Worm (Caenorhabditis elegans) whole organism, young adult: ENCODE data around the gene cyy-1.
A peak's percentile ranks its signal among the peaks of the same experiment; 100 is the strongest.

Source experiments
- B0261.1 ChIP-seq: sonication (generic microtip); optimal IDR thresholded peaks from 2 replicates; lab custom pipeline; 2016; ENCODE audit warnings: mild to moderate bottlenecking, missing genetic modification characterization, moderate library complexity, missing compliant biosample characterization
- C06A6.2 ChIP-seq: fragments of 200-800 bp; sonication (Bioruptor generic); conservative IDR thresholded peaks from 2 replicates; pipeline ENCODE4 v1.3.6; 2022; ENCODE audit warnings: missing genetic modification characterization, missing compliant biosample characterization
- D2030.7 ChIP-seq: fragments of 200-800 bp; sonication (Bioruptor generic); IDR thresholded peaks from 2 replicates; pipeline ENCODE4 v1.3.6; 2022; ENCODE audit warnings: missing genetic modification reagents, missing genetic modification characterization, missing compliant biosample characterization
- F23B12.7 ChIP-seq: sonication (generic microtip); optimal IDR thresholded peaks from 2 replicates; lab custom pipeline; 2017; ENCODE audit warnings: missing genetic modification characterization, mild to moderate bottlenecking, missing compliant biosample characterization, antibody characterized with exemption, moderate library complexity; ENCODE audit not compliant: insufficient read depth
- F33H1.4 ChIP-seq: fragments of 200-800 bp; sonication (Bioruptor generic); IDR thresholded peaks from 2 replicates; pipeline ENCODE4 v1.3.6; 2022; ENCODE audit warnings: missing genetic modification reagents, missing genetic modification characterization, missing compliant biosample characterization
- F39B2.1 ChIP-seq: fragments of 200-800 bp; sonication (Bioruptor generic); IDR thresholded peaks from 2 replicates; pipeline ENCODE4 v1.3.6; 2022; ENCODE audit warnings: missing genetic modification reagents, missing genetic modification characterization, missing compliant biosample characterization
- F49E8.2 ChIP-seq: sonication (generic microtip); optimal IDR thresholded peaks from 3 replicates; lab custom pipeline; 2017; ENCODE audit warnings: missing genetic modification characterization, mild to moderate bottlenecking, missing compliant biosample characterization, antibody characterized with exemption, moderate library complexity; ENCODE audit not compliant: insufficient read depth
- F55B11.4 ChIP-seq: sonication (generic microtip); optimal IDR thresholded peaks from 2 replicates; lab custom pipeline; 2016; ENCODE audit warnings: missing compliant biosample characterization, missing genetic modification characterization, borderline replicate concordance; ENCODE audit not compliant: insufficient read depth
- F57A8.1 ChIP-seq: fragments of 200-800 bp; sonication (Bioruptor generic); optimal IDR thresholded peaks from 2 replicates; lab custom pipeline; 2018; ENCODE audit warnings: mild to moderate bottlenecking, missing genetic modification characterization, moderate library complexity, missing compliant biosample characterization
- K12H6.12 ChIP-seq: fragments of 200-800 bp; sonication (Bioruptor generic); optimal IDR thresholded peaks from 2 replicates; lab custom pipeline; 2018; ENCODE audit warnings: mild to moderate bottlenecking, missing genetic modification characterization, missing compliant biosample characterization
- T26A5.8 ChIP-seq: sonication (generic microtip); optimal IDR thresholded peaks from 2 replicates; lab custom pipeline; 2016; ENCODE audit warnings: missing genetic modification characterization, missing compliant biosample characterization
- Y56A3A.18 ChIP-seq: fragments of 200-800 bp; sonication (Bioruptor generic); IDR thresholded peaks from 2 replicates; pipeline ENCODE4 v1.3.6; 2022; ENCODE audit warnings: missing genetic modification reagents, missing genetic modification characterization, missing compliant biosample characterization
- Y67H2A.10 ChIP-seq: fragments of 200-800 bp; sonication (Bioruptor generic); conservative IDR thresholded peaks from 2 replicates; pipeline ENCODE4 v1.3.6; 2022; ENCODE audit warnings: missing genetic modification reagents, missing genetic modification characterization, missing compliant biosample characterization
- Y79H2A.3 ChIP-seq: fragments of 200-800 bp; sonication (Bioruptor generic); conservative IDR thresholded peaks from 2 replicates; pipeline ENCODE4 v1.3.6; 2022; ENCODE audit warnings: missing genetic modification reagents, missing genetic modification characterization, missing compliant biosample characterization
- ZK185.1 ChIP-seq: sonication (generic microtip); optimal IDR thresholded peaks from 2 replicates; lab custom pipeline; 2016; ENCODE audit warnings: mild to moderate bottlenecking, missing genetic modification characterization, missing compliant biosample characterization; ENCODE audit not compliant: poor library complexity, severe bottlenecking
- ama-1 ChIP-seq, 3 experiments: fragments of 150-350 bp in 1 of 3; sonication (generic microtip) in 2 of 3; optimal IDR thresholded peaks; 2 replicates each; lab custom pipeline; 2014 to 2018; ENCODE audit warnings: missing biosample characterization in 2 of 3, missing genetic modification characterization in 2 of 3, missing genetic modification reagents in 2 of 3
- aptf-3 ChIP-seq: fragments of 200-800 bp; sonication (Bioruptor generic); IDR thresholded peaks from 2 replicates; pipeline ENCODE4 v1.3.6; 2022; ENCODE audit warnings: missing genetic modification characterization, missing compliant biosample characterization
- athp-1 ChIP-seq: sonication (generic microtip); optimal IDR thresholded peaks from 2 replicates; lab custom pipeline; 2017; ENCODE audit warnings: mild to moderate bottlenecking, missing genetic modification characterization, missing compliant biosample characterization
- attf-3 ChIP-seq: fragments of 200-800 bp; sonication (Bioruptor generic); conservative IDR thresholded peaks from 2 replicates; pipeline ENCODE4 v1.3.6; 2022; ENCODE audit warnings: missing genetic modification reagents, missing genetic modification characterization, missing compliant biosample characterization
- cebp-1 ChIP-seq, 2 experiments: fragments of 200-800 bp in 1 of 2; sonication (Bioruptor generic) in 1 of 2; sonication (generic microtip) in 1 of 2; IDR thresholded peaks in 1 of 2; optimal IDR thresholded peaks in 1 of 2; 2 replicates each; pipeline versions ENCODE4 v1.3.6 to Lab custom; 2017 to 2022; ENCODE audit warnings: missing compliant biosample characterization in 2 of 2, missing genetic modification characterization in 2 of 2, mild to moderate bottlenecking in 1 of 2, missing genetic modification reagents in 1 of 2, moderate library complexity in 1 of 2
- ceh-40 ChIP-seq: fragments of 200-800 bp; sonication (Bioruptor generic); IDR thresholded peaks from 2 replicates; pipeline ENCODE4 v1.3.6; 2022; ENCODE audit warnings: missing genetic modification characterization, missing compliant biosample characterization
- ceh-58 ChIP-seq: fragments of 200-800 bp; sonication (Bioruptor generic); IDR thresholded peaks from 2 replicates; pipeline ENCODE4 v1.3.6; 2022; ENCODE audit warnings: missing genetic modification characterization, missing compliant biosample characterization
- ceh-79 ChIP-seq: sonication (generic microtip); optimal IDR thresholded peaks from 2 replicates; lab custom pipeline; 2017; ENCODE audit warnings: mild to moderate bottlenecking, missing genetic modification characterization, missing compliant biosample characterization
- chd-7 ChIP-seq: sonication (generic microtip); optimal IDR thresholded peaks from 2 replicates; lab custom pipeline; 2016; ENCODE audit warnings: mild to moderate bottlenecking, missing genetic modification characterization, moderate library complexity, missing compliant biosample characterization
- dpl-1 ChIP-seq: fragments of 150-350 bp; optimal IDR thresholded peaks from 2 replicates; lab custom pipeline; 2014; ENCODE audit warnings: missing biosample characterization, missing genetic modification reagents, missing genetic modification characterization
- hlh-26 ChIP-seq: fragments of 200-800 bp; sonication (Bioruptor generic); conservative IDR thresholded peaks from 2 replicates; pipeline ENCODE4 v1.3.6; 2022; ENCODE audit warnings: missing genetic modification reagents, missing genetic modification characterization, missing compliant biosample characterization
- hmg-20 ChIP-seq: fragments of 200-800 bp; sonication (Bioruptor generic); IDR thresholded peaks from 2 replicates; pipeline ENCODE4 v1.3.6; 2022; ENCODE audit warnings: missing genetic modification reagents, missing genetic modification characterization, missing compliant biosample characterization
- lsl-1 ChIP-seq: fragments of 200-800 bp; sonication (Bioruptor generic); optimal IDR thresholded peaks from 2 replicates; lab custom pipeline; 2018; ENCODE audit warnings: mild to moderate bottlenecking, missing genetic modification characterization, moderate library complexity, missing compliant biosample characterization
- lsy-27 ChIP-seq: sonication (generic microtip); optimal IDR thresholded peaks from 2 replicates; lab custom pipeline; 2017; ENCODE audit warnings: missing genetic modification characterization, mild to moderate bottlenecking, missing compliant biosample characterization, antibody characterized with exemption, missing genotype, borderline replicate concordance; ENCODE audit not compliant: insufficient read depth
- madf-3 ChIP-seq: fragments of 200-800 bp; sonication (Bioruptor generic); IDR thresholded peaks from 2 replicates; pipeline ENCODE4 v1.3.6; 2022; ENCODE audit warnings: missing genetic modification reagents, missing genetic modification characterization, missing compliant biosample characterization
- madf-6 ChIP-seq: fragments of 200-800 bp; sonication (Bioruptor generic); IDR thresholded peaks from 2 replicates; pipeline ENCODE4 v1.3.6; 2022; ENCODE audit warnings: missing genetic modification reagents, missing genetic modification characterization, missing compliant biosample characterization
- mes-4 ChIP-seq: sonication (generic microtip); optimal IDR thresholded peaks from 2 replicates; lab custom pipeline; 2016; ENCODE audit warnings: missing genotype, missing genetic modification characterization, missing compliant biosample characterization
- mxl-1 ChIP-seq: sonication (generic microtip); optimal IDR thresholded peaks from 2 replicates; lab custom pipeline; 2016; ENCODE audit warnings: missing genetic modification characterization, missing compliant biosample characterization
- nfya-2 ChIP-seq: fragments of 200-800 bp; sonication (Bioruptor generic); IDR thresholded peaks from 2 replicates; pipeline ENCODE4 v1.3.6; 2022; ENCODE audit warnings: missing genetic modification reagents, missing genetic modification characterization, missing compliant biosample characterization
- nhr-80 ChIP-seq: sonication (generic microtip); optimal IDR thresholded peaks from 2 replicates; lab custom pipeline; 2016; ENCODE audit warnings: missing genetic modification characterization, missing compliant biosample characterization
- pbrm-1 ChIP-seq: fragments of 200-800 bp; sonication (Bioruptor generic); IDR thresholded peaks from 2 replicates; pipeline ENCODE4 v1.3.6; 2022; ENCODE audit warnings: missing genetic modification reagents, missing genetic modification characterization, missing compliant biosample characterization
- pha-4 ChIP-seq: fragments of 150-350 bp; sonication (generic microtip); optimal IDR thresholded peaks from 2 replicates; lab custom pipeline; 2014; ENCODE audit warnings: missing biosample characterization, missing genetic modification reagents, missing genetic modification characterization
- rpc-1 ChIP-seq, 2 experiments: fragments of 150-350 bp in 1 of 2; sonication (generic microtip) in 1 of 2; optimal IDR thresholded peaks; 2 replicates each; lab custom pipeline; 2014 to 2018; ENCODE audit warnings: missing biosample characterization in 1 of 2, missing genetic modification characterization in 1 of 2, missing genetic modification reagents in 1 of 2, missing genotype in 1 of 2
- sdz-38 ChIP-seq: sonication (generic microtip); optimal IDR thresholded peaks from 2 replicates; lab custom pipeline; 2016; ENCODE audit warnings: missing genotype, missing genetic modification characterization, missing compliant biosample characterization
- snpc-1.3 ChIP-seq: sonication (generic microtip); optimal IDR thresholded peaks from 2 replicates; lab custom pipeline; 2017; ENCODE audit warnings: missing genetic modification characterization, mild to moderate bottlenecking, missing compliant biosample characterization, antibody characterized with exemption, moderate library complexity, missing genotype, missing genetic modification reagents; ENCODE audit not compliant: insufficient read depth
- tbp1 ChIP-seq: fragments of 200-800 bp; sonication (Bioruptor generic); optimal IDR thresholded peaks from 2 replicates; lab custom pipeline; 2018; ENCODE audit warnings: mild to moderate bottlenecking, missing genetic modification characterization, missing compliant biosample characterization
- unc-62 ChIP-seq: fragments of 150-350 bp; optimal IDR thresholded peaks from 2 replicates; lab custom pipeline; 2014; ENCODE audit warnings: missing biosample characterization, missing genetic modification reagents, missing genetic modification characterization
- zfh-2 ChIP-seq: fragments of 200-800 bp; sonication (Bioruptor generic); conservative IDR thresholded peaks from 2 replicates; pipeline ENCODE4 v1.3.6; 2022; ENCODE audit warnings: missing genetic modification reagents, missing genetic modification characterization, missing compliant biosample characterization
- ztf-25 ChIP-seq: fragments of 200-800 bp; sonication (Bioruptor generic); IDR thresholded peaks from 2 replicates; pipeline ENCODE4 v1.3.6; 2022; ENCODE audit warnings: missing genetic modification reagents, missing genetic modification characterization, missing compliant biosample characterization
- ztf-28 ChIP-seq: fragments of 200-800 bp; sonication (Bioruptor generic); IDR thresholded peaks from 2 replicates; pipeline ENCODE4 v1.3.6; 2022; ENCODE audit warnings: missing genetic modification reagents, missing genetic modification characterization, missing compliant biosample characterization
- ztf-6 ChIP-seq: fragments of 200-800 bp; sonication (Bioruptor generic); IDR thresholded peaks from 2 replicates; pipeline ENCODE4 v1.3.6; 2022; ENCODE audit warnings: missing genetic modification reagents, missing genetic modification characterization, missing compliant biosample characterization

Gene cyy-1

ce11 chrIII:8417968-8418267 is 12.2 kb downstream of the cyy-1 start, which contains the start of gene sor-1:
Gene sor-1 (plus strand): TSS chrIII:8418168.
- TF ChIP-seq F33H1.4 (no peak), attf-3 (GFP tag; lab: Robert Waterston, UW) (no peak), F49E8.2 (tag; lab: Kevin White, UChicago) (no peak), chd-7 (no peak), Y56A3A.18 (GFP tag; lab: Robert Waterston, UW) (no peak), ama-1 (optimal IDR thresholded peaks at IDR 0.05; lab: Kevin White, UChicago) (no peak), ama-1 (GFP tag; optimal IDR thresholded peaks at IDR 0.05; lab: Kevin White, UChicago) (no peak), aptf-3 (GFP tag; lab: Robert Waterston, UW) (no peak), pha-4 (tag; lab: Kevin White, UChicago) (no peak), F55B11.4 (tag; lab: Kevin White, UChicago) (no peak), D2030.7 (no peak), Y79H2A.3 (no peak), lsy-27 (tag; lab: Kevin White, UChicago) (no peak), nfya-2 (GFP tag; lab: Robert Waterston, UW) (no peak), hmg-20 (GFP tag; lab: Robert Waterston, UW) (no peak), T26A5.8 (tag; lab: Kevin White, UChicago) (no peak), nhr-80 (tag; lab: Kevin White, UChicago) (no peak)

- TF ChIP-seq rpc-1 (optimal IDR thresholded peaks at IDR 0.05; lab: Kevin White, UChicago): no peak
- no peak for TF ChIP-seq rpc-1 (tag; optimal IDR thresholded peaks at IDR 0.05; lab: Kevin White, UChicago)
- TF ChIP-seq nhr-80 (tag; lab: Kevin White, UChicago): peak; percentile 96
- TF ChIP-seq ztf-6 (GFP tag; lab: Robert Waterston, UW): no peak
- no peak for TF ChIP-seq ceh-40 (GFP tag; lab: Robert Waterston, UW)
- TF ChIP-seq cebp-1 (GFP tag; IDR thresholded peaks at IDR 0.05; lab: Robert Waterston, UW): peak; percentile 67; the same call in 1 of the 2 replicates
- TF ChIP-seq cebp-1 (tag; optimal IDR thresholded peaks at IDR 0.05; lab: Kevin White, UChicago): peak; percentile 83
- TF ChIP-seq athp-1: no peak
- TF ChIP-seq Y79H2A.3: no peak
- TF ChIP-seq ZK185.1 (tag; lab: Kevin White, UChicago): peak; percentile 62
- TF ChIP-seq B0261.1 (tag; lab: Kevin White, UChicago): no peak
- no peak for TF ChIP-seq F23B12.7 (tag; lab: Kevin White, UChicago)
- TF ChIP-seq tbp1 (GFP tag; lab: Kevin White, UChicago): peak; percentile 47
- no peak for TF ChIP-seq dpl-1 (GFP tag; lab: Kevin White, UChicago)
- TF ChIP-seq F39B2.1: 0 out of 2 replicates have a peak, but pooled peaks have one; percentile 50
- no peak for TF ChIP-seq lsl-1 (GFP tag; lab: Kevin White, UChicago)
- no peak; the same call in 1 of the 2 replicates for TF ChIP-seq C06A6.2 (GFP tag; lab: Robert Waterston, UW)
- TF ChIP-seq ztf-28 (GFP tag; lab: Robert Waterston, UW): no peak
- TF ChIP-seq zfh-2 (GFP tag; lab: Robert Waterston, UW): peak; percentile 94
- no peak for TF ChIP-seq F57A8.1
- TF ChIP-seq unc-62 (GFP tag; lab: Kevin White, UChicago): peak; percentile 61
- no peak for TF ChIP-seq madf-3 (GFP tag; lab: Robert Waterston, UW)
- no peak for TF ChIP-seq mes-4 (tag; lab: Kevin White, UChicago)
- TF ChIP-seq mxl-1 (tag; lab: Kevin White, UChicago): no peak
- TF ChIP-seq pha-4 (tag; lab: Kevin White, UChicago): no peak
- TF ChIP-seq pbrm-1 (GFP tag; lab: Robert Waterston, UW): 0 out of 2 replicates have a peak, but pooled peaks have one; percentile 16
- TF ChIP-seq sdz-38 (tag; lab: Kevin White, UChicago): no peak
- no peak for TF ChIP-seq madf-6 (GFP tag; lab: Robert Waterston, UW)
- TF ChIP-seq snpc-1.3 (tag; lab: Kevin White, UChicago): no peak
- peak; percentile 83 for TF ChIP-seq K12H6.12 (tag; lab: Kevin White, UChicago)
- no peak for TF ChIP-seq ceh-79 (tag; lab: Kevin White, UChicago)
- no peak for TF ChIP-seq hlh-26
- no peak for TF ChIP-seq ceh-58 (GFP tag; lab: Robert Waterston, UW)
- no peak for TF ChIP-seq Y67H2A.10
- no peak for TF ChIP-seq ztf-25
Observed at ce11 chrIII:8425076-8425475, 19.4 kb downstream of the cyy-1 start.
